Fruit fly (Drosophila melanogaster) whole organism, wandering third instar larva: ENCODE data around the gene Pmm2.

Source experiments
- Abd-B ChIP-seq: fragments of >200 bp; optimal IDR thresholded peaks from 2 replicates; lab custom pipeline; 2017; ENCODE audit warnings: missing biosample characterization, missing genetic modification characterization
- CG32264 ChIP-seq: fragments of 200-800 bp; sonication (Bioruptor generic); optimal IDR thresholded peaks from 2 replicates; lab custom pipeline; 2016; ENCODE audit warnings: missing biosample characterization, missing genetic modification characterization
- CG9705 ChIP-seq: fragments of 200-800 bp; sonication (Bioruptor generic); optimal IDR thresholded peaks from 2 replicates; lab custom pipeline; 2018; ENCODE audit warnings: missing biosample characterization, mild to moderate bottlenecking, missing genetic modification characterization
- CrebA ChIP-seq: fragments of 200-800 bp; sonication (Bioruptor generic); optimal IDR thresholded peaks from 2 replicates; lab custom pipeline; 2016; ENCODE audit warnings: missing biosample characterization, mild to moderate bottlenecking, missing genetic modification characterization, borderline replicate concordance
- Dfd ChIP-seq: fragments of >200 bp; optimal IDR thresholded peaks from 2 replicates; lab custom pipeline; 2017; ENCODE audit warnings: missing biosample characterization, missing genetic modification characterization
- Dif ChIP-seq: fragments of 200-275, 200-300 bp; sonication (Bioruptor generic); optimal IDR thresholded peaks from 2 replicates; lab custom pipeline; 2018; ENCODE audit warnings: missing biosample characterization, missing genetic modification characterization; ENCODE audit not compliant: partially characterized antibody
- GATAd ChIP-seq: sonication (Bioruptor generic); optimal IDR thresholded peaks from 2 replicates; lab custom pipeline; 2016; ENCODE audit warnings: missing biosample characterization, missing genetic modification characterization
- HLH106 ChIP-seq: fragments of 200-800 bp; optimal IDR thresholded peaks from 3 replicates; lab custom pipeline; 2019; ENCODE audit warnings: missing biosample characterization, mild to moderate bottlenecking, missing genetic modification characterization, moderate library complexity
- Hnf4 ChIP-seq: fragments of 200-800 bp; sonication (Bioruptor generic); optimal IDR thresholded peaks from 2 replicates; lab custom pipeline; 2016; ENCODE audit warnings: missing biosample characterization, mild to moderate bottlenecking, missing genetic modification characterization
- Hr78 ChIP-seq: fragments of >200 bp; optimal IDR thresholded peaks from 2 replicates; lab custom pipeline; 2017; ENCODE audit warnings: missing biosample characterization, missing genetic modification characterization
- Hr83 ChIP-seq: fragments of 200-300 bp; sonication (Bioruptor generic); optimal IDR thresholded peaks from 2 replicates; lab custom pipeline; 2016; ENCODE audit warnings: missing biosample characterization, mild to moderate bottlenecking, missing genetic modification characterization, moderate library complexity; ENCODE audit not compliant: poor library complexity, severe bottlenecking
- Jra ChIP-seq: sonication (Bioruptor generic); optimal IDR thresholded peaks from 2 replicates; lab custom pipeline; 2016; ENCODE audit warnings: missing biosample characterization, missing genetic modification characterization
- Mio ChIP-seq: sonication (Bioruptor generic); optimal IDR thresholded peaks from 2 replicates; lab custom pipeline; 2016; ENCODE audit warnings: missing biosample characterization, missing genetic modification characterization
- Myc ChIP-seq: fragments of >200 bp; optimal IDR thresholded peaks from 2 replicates; lab custom pipeline; 2017
- N ChIP-seq: fragments of >200 bp; optimal IDR thresholded peaks from 2 replicates; lab custom pipeline; 2018; ENCODE audit warnings: missing biosample characterization, missing external identifiers, missing genetic modification characterization
- OdsH ChIP-seq: fragments of 200-800 bp; sonication (Bioruptor generic); optimal IDR thresholded peaks from 2 replicates; lab custom pipeline; 2016; ENCODE audit warnings: missing biosample characterization, mild to moderate bottlenecking, missing genetic modification characterization
- Rel ChIP-seq, 2 experiments: fragments of 200-800 bp; sonication (Bioruptor generic) in 1 of 2; optimal IDR thresholded peaks; 2 replicates in 1 of 2; 3 replicates in 1 of 2; lab custom pipeline; 2016 to 2019; ENCODE audit warnings: mild to moderate bottlenecking in 2 of 2, missing biosample characterization in 2 of 2, missing genetic modification characterization in 2 of 2, moderate library complexity in 1 of 2
- Sp1 ChIP-seq: fragments of 200-800 bp; sonication (Bioruptor generic); optimal IDR thresholded peaks from 3 replicates; lab custom pipeline; 2019; ENCODE audit warnings: missing biosample characterization, mild to moderate bottlenecking, missing genetic modification characterization, moderate library complexity
- Vsx2 ChIP-seq: fragments of 200-300, 225-300 bp; sonication (Bioruptor generic); optimal IDR thresholded peaks from 2 replicates; lab custom pipeline; 2018; ENCODE audit warnings: missing biosample characterization, missing genetic modification characterization; ENCODE audit not compliant: partially characterized antibody
- br ChIP-seq: fragments of 200-800 bp; sonication (Bioruptor generic); optimal IDR thresholded peaks from 2 replicates; lab custom pipeline; 2016; ENCODE audit warnings: missing biosample characterization, missing genetic modification characterization
- brk ChIP-seq: fragments of 200-800 bp; sonication (Bioruptor generic); optimal IDR thresholded peaks from 2 replicates; lab custom pipeline; 2016; ENCODE audit warnings: missing biosample characterization, mild to moderate bottlenecking, missing genetic modification characterization
- dl ChIP-seq, 2 experiments: fragments of 175-275, 200-275 bp in 1 of 2; fragments of 200-275 bp in 1 of 2; sonication (Bioruptor generic); optimal IDR thresholded peaks; lab custom pipeline; 2018; ENCODE audit warnings: mild to moderate bottlenecking in 2 of 2, missing biosample characterization in 2 of 2, missing genetic modification characterization in 2 of 2, moderate library complexity in 2 of 2; ENCODE audit not compliant: partially characterized antibody in 2 of 2, insufficient read depth in 1 of 2
- dmrt93B ChIP-seq: fragments of 200-800 bp; sonication (Bioruptor generic); optimal IDR thresholded peaks from 2 replicates; lab custom pipeline; 2018; ENCODE audit warnings: missing biosample characterization, mild to moderate bottlenecking, missing genetic modification characterization
- dsf ChIP-seq: sonication (Bioruptor generic); optimal IDR thresholded peaks from 2 replicates; lab custom pipeline; 2016; ENCODE audit warnings: missing biosample characterization, missing genetic modification characterization, borderline replicate concordance
- ey ChIP-seq: fragments of 200-800 bp; sonication (Bioruptor generic); optimal IDR thresholded peaks from 2 replicates; lab custom pipeline; 2016; ENCODE audit warnings: missing biosample characterization, missing genetic modification characterization
- foxo ChIP-seq, 2 experiments: fragments of 200-800 bp; sonication (Bioruptor generic); optimal IDR thresholded peaks; 2 replicates in 1 of 2; 3 replicates in 1 of 2; lab custom pipeline; 2016 to 2017; ENCODE audit warnings: missing biosample characterization in 2 of 2, missing genetic modification characterization in 2 of 2
- fru ChIP-seq: fragments of 200-800 bp; sonication (Bioruptor generic); optimal IDR thresholded peaks from 3 replicates; lab custom pipeline; 2016; ENCODE audit warnings: missing biosample characterization, mild to moderate bottlenecking, missing genetic modification characterization
- h ChIP-seq: fragments of 200-800 bp; sonication (Bioruptor generic); optimal IDR thresholded peaks from 3 replicates; lab custom pipeline; 2016; ENCODE audit warnings: missing biosample characterization, mild to moderate bottlenecking, missing genetic modification characterization
- jim ChIP-seq: fragments of 175-275, 200-325 bp; sonication (Bioruptor generic); optimal IDR thresholded peaks from 2 replicates; lab custom pipeline; 2016; ENCODE audit warnings: missing biosample characterization, mild to moderate bottlenecking, missing genetic modification characterization
- lola ChIP-seq: fragments of >200 bp; optimal IDR thresholded peaks from 2 replicates; lab custom pipeline; 2017; ENCODE audit warnings: missing biosample characterization, missing genetic modification characterization
- pan ChIP-seq: fragments of >200 bp; optimal IDR thresholded peaks from 2 replicates; lab custom pipeline; 2017
- psq ChIP-seq: fragments of 200-800 bp; sonication (Bioruptor generic); optimal IDR thresholded peaks from 3 replicates; lab custom pipeline; 2017; ENCODE audit warnings: missing biosample characterization, mild to moderate bottlenecking, missing genetic modification characterization, moderate library complexity
- rgr ChIP-seq: fragments of 200-800 bp; sonication (Bioruptor generic); optimal IDR thresholded peaks from 3 replicates; lab custom pipeline; 2016; ENCODE audit warnings: missing biosample characterization, mild to moderate bottlenecking, missing genetic modification characterization
- sage ChIP-seq: fragments of 200-800 bp; sonication (Bioruptor generic); optimal IDR thresholded peaks from 2 replicates; lab custom pipeline; 2016; ENCODE audit warnings: missing biosample characterization, mild to moderate bottlenecking, missing genetic modification characterization
- sv ChIP-seq: fragments of 200-800 bp; sonication (Bioruptor generic); optimal IDR thresholded peaks from 3 replicates; lab custom pipeline; 2016; ENCODE audit warnings: missing biosample characterization, missing genetic modification characterization
- tai ChIP-seq: sonication (Bioruptor generic); optimal IDR thresholded peaks from 2 replicates; lab custom pipeline; 2016; ENCODE audit warnings: missing biosample characterization, missing genetic modification characterization
- usp ChIP-seq: fragments of >200 bp; optimal IDR thresholded peaks from 2 replicates; lab custom pipeline; 2017; ENCODE audit warnings: missing biosample characterization, missing genetic modification characterization
- woc ChIP-seq: sonication (Bioruptor generic); optimal IDR thresholded peaks from 2 replicates; lab custom pipeline; 2016; ENCODE audit warnings: missing biosample characterization, mild to moderate bottlenecking, missing genetic modification characterization

Gene Pmm2

DNA sequence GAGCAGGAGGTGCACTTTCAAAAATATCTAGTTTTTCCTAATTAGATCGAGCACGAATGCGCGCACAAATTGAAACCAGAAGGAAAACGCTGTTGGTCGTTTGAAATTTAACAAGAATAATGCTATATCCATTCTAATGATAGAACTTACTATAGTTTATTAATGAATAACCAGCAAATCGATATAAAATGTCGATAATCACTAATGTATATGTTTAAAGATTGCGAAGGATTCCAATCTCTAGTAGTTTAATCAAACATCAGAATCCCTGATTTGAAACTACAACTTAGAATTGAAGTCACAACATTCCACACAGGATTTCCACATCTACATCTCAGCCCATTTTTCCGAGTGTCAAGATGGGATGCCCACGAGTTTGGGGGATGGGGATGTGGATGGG lies 31.0 kb downstream of the Pmm2 start:
- TF ChIP-seq CG9705 (GFP tag; lab: Kevin White, UChicago) (no peak), dsf (GFP tag; lab: Kevin White, UChicago) (no peak), CrebA (no peak), Dfd (GFP tag; lab: Kevin White, UChicago) (no peak), sv (GFP tag; lab: Kevin White, UChicago) (no peak), GATAd (GFP tag; lab: Kevin White, UChicago) (no peak), Jra (GFP tag; lab: Kevin White, UChicago) (no peak), dmrt93B (GFP tag; lab: Kevin White, UChicago) (no peak)
- TF ChIP-seq, all 38 proteins: peak for 0

- TF ChIP-seq CG32264 (no peak), br (GFP tag; lab: Kevin White, UChicago) (no peak), Rel (GFP tag; optimal IDR thresholded peaks at IDR 0.05; lab: Kevin White, UChicago) (no peak), Rel (tag; optimal IDR thresholded peaks at IDR 0.05; lab: Kevin White, UChicago) (peak; percentile 23)
- TF ChIP-seq, all 38 proteins: peak for 1
These were observed 31.8 kb downstream of the Pmm2 start for dm6 chr3L:12566065-12566730.

- TF ChIP-seq Abd-B (GFP tag; lab: Kevin White, UChicago) (no peak), brk (no peak), N (GFP tag; lab: Kevin White, UChicago) (no peak), dmrt93B (GFP tag; lab: Kevin White, UChicago) (peak; percentile 24), Myc (lab: Kevin White, UChicago) (no peak), Hr78 (GFP tag; lab: Kevin White, UChicago) (no peak), psq (no peak), Dfd (GFP tag; lab: Kevin White, UChicago) (no peak), HLH106 (tag; lab: Kevin White, UChicago) (peak; percentile 43), Hnf4 (GFP tag; lab: Kevin White, UChicago) (no peak), CG32264 (no peak), GATAd (GFP tag; lab: Kevin White, UChicago) (no peak), dsf (GFP tag; lab: Kevin White, UChicago) (no peak), pan (lab: Kevin White, UChicago) (no peak), lola (GFP tag; lab: Kevin White, UChicago) (no peak), dl (GFP tag; optimal IDR thresholded peaks at IDR 0.05; lab: Kevin White, UChicago; ENCODE audit: insufficient read depth in 1 of 2, partially characterized antibody in 2 of 2) (peak; percentile 72 to 87), ey (GFP tag; lab: Kevin White, UChicago) (peak; percentile 3), jim (GFP tag; lab: Kevin White, UChicago) (peak; percentile 65), Mio (GFP tag; lab: Kevin White, UChicago) (no peak), woc (GFP tag; lab: Kevin White, UChicago) (peak; percentile 34), Dif (GFP tag; lab: Kevin White, UChicago) (peak; percentile 99), rgr (peak; percentile 39), sage (GFP tag; lab: Kevin White, UChicago) (no peak), Rel (GFP tag; optimal IDR thresholded peaks at IDR 0.05; lab: Kevin White, UChicago) (no peak), Rel (tag; optimal IDR thresholded peaks at IDR 0.05; lab: Kevin White, UChicago) (peak; percentile 7), usp (GFP tag; lab: Kevin White, UChicago) (no peak), Vsx2 (GFP tag; lab: Kevin White, UChicago) (peak; percentile 90), tai (GFP tag; lab: Kevin White, UChicago) (no peak), h (GFP tag; lab: Kevin White, UChicago) (peak; percentile 20), Hr83 (peak; percentile 33), sv (GFP tag; lab: Kevin White, UChicago) (no peak), fru (GFP tag; lab: Kevin White, UChicago) (no peak), br (GFP tag; lab: Kevin White, UChicago) (no peak), CrebA (no peak), Sp1 (GFP tag; lab: Kevin White, UChicago) (peak; percentile 19), OdsH (GFP tag; lab: Kevin White, UChicago) (no peak), CG9705 (GFP tag; lab: Kevin White, UChicago) (peak; percentile 51), foxo (GFP tag; optimal IDR thresholded peaks at IDR 0.05; lab: Kevin White, UChicago) (no peak), Jra (GFP tag; lab: Kevin White, UChicago) (peak; percentile 20)
These were observed 38.0 kb downstream of the Pmm2 start, which contains the start of gene sowah for dm6 chr3L:12572366-12572765. sowah (minus strand) TSS chr3L:12572542.
